Fruit fly (Drosophila melanogaster) whole organism, wandering third instar larva: ENCODE results near the gene mRpS33.
A peak's percentile ranks its signal among the peaks of the same experiment; 100 is the strongest.

ENCODE experiments used
- Abd-B ChIP-seq: fragments of >200 bp; optimal IDR thresholded peaks from 2 replicates; lab custom pipeline; 2017; ENCODE audit warnings: missing biosample characterization, missing genetic modification characterization
- CG32264 ChIP-seq: fragments of 200-800 bp; sonication (Bioruptor generic); optimal IDR thresholded peaks from 2 replicates; lab custom pipeline; 2016; ENCODE audit warnings: missing biosample characterization, missing genetic modification characterization
- Dfd ChIP-seq: fragments of >200 bp; optimal IDR thresholded peaks from 2 replicates; lab custom pipeline; 2017; ENCODE audit warnings: missing biosample characterization, missing genetic modification characterization
- Hr78 ChIP-seq: fragments of >200 bp; optimal IDR thresholded peaks from 2 replicates; lab custom pipeline; 2017; ENCODE audit warnings: missing biosample characterization, missing genetic modification characterization
- br ChIP-seq: fragments of 200-800 bp; sonication (Bioruptor generic); optimal IDR thresholded peaks from 2 replicates; lab custom pipeline; 2016; ENCODE audit warnings: missing biosample characterization, missing genetic modification characterization
- lola ChIP-seq: fragments of >200 bp; optimal IDR thresholded peaks from 2 replicates; lab custom pipeline; 2017; ENCODE audit warnings: missing biosample characterization, missing genetic modification characterization
- psq ChIP-seq: fragments of 200-800 bp; sonication (Bioruptor generic); optimal IDR thresholded peaks from 3 replicates; lab custom pipeline; 2017; ENCODE audit warnings: missing biosample characterization, mild to moderate bottlenecking, missing genetic modification characterization, moderate library complexity
- rgr ChIP-seq: fragments of 200-800 bp; sonication (Bioruptor generic); optimal IDR thresholded peaks from 3 replicates; lab custom pipeline; 2016; ENCODE audit warnings: missing biosample characterization, mild to moderate bottlenecking, missing genetic modification characterization

DNA sequence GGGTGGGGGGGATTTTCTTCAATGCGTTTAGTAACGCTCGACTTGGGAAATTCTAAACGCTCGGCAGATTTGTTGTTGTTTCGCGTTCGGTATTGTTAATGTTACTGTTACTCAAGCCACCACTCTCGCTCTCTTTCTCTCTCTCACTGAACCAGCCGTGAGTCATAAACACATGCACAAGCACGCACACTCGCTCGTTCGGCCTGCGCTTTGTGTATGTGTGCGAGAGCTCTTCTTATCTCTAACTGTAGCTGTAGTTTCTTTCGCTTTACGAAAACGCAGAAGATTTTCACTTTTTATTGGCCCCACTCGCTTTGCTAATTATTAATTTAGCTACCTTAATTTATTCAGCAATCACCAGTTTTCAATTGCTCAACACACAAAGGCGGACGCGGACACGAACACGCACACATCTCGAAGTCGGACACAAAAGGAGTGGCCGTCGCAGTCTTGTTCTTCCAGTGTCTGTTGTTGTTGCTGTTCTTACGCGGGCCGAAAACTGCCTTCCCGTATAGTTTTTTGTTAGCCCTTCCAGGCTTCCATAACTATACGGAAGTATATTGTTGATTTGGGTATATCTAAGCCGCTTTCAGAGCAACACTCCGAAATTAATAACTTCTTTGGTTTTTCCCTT lies 16.7 kb upstream of the mRpS33 start:
- TF ChIP-seq lola (GFP tag; lab: Kevin White, UChicago) (no peak), rgr (GFP tag; lab: Kevin White, UChicago) (no peak), Dfd (GFP tag; lab: Kevin White, UChicago) (no peak), Abd-B (GFP tag; lab: Kevin White, UChicago) (no peak), br (no peak), psq (GFP tag; lab: Kevin White, UChicago) (peak; percentile 15), CG32264 (no peak), Hr78 (GFP tag; lab: Kevin White, UChicago) (no peak)
